Fruit fly (Drosophila melanogaster): ENCODE data around the gene CG15312.

DNA sequence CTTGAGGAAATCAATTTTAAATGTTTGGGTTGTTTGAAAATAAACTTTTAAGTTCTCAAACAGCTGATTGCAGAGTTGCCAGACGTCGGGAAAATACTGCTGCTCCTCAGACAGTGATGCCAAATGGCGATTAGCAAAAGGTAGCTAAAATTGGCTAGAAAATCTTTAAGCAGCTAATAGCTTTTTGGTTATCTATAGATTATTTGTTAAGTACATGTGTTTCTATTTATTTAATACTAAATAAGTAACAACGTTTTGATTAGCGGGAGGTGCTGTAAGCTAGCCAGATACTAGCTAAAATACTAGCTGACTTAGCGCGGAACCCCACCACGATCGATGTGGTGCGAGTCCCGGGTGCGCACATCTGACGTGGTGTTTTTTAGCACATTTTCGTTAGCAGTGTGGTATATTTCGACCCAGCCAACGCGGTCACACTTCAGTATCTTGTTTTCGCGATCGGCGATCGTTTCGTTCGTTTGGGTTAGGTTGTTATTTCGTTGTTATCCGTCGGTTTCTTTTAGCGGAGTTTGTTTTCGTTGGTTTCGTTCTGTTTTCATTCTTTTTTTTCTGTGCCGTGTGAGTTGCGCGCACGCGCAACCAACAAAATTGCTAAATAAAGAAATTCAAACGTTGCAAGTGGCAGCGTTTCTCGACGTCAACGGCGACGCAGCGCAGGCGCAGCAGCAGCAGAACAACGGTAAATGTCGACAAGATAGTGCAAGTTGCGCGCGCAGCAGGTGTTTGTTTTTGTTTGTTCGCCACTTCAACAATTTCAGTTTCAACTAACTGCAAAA is 15.6 kb upstream of the CG15312 start, which contains the start of the genes Naxe and RhoU:
- no peak for TF ChIP-seq Hr83 (GFP tag; optimal IDR thresholded peaks at IDR 0.05; ENCODE audit: poor library complexity, severe bottlenecking)
- TF ChIP-seq CG9705 (GFP tag; optimal IDR thresholded peaks at IDR 0.05): peak; percentile 14
- peak; percentile 18 for TF ChIP-seq Dif (GFP tag; optimal IDR thresholded peaks at IDR 0.05; ENCODE audit: partially characterized antibody)
- no peak for TF ChIP-seq Hr78 (GFP tag; optimal IDR thresholded peaks at IDR 0.05)
- TF ChIP-seq Mio (GFP tag; optimal IDR thresholded peaks at IDR 0.05): no peak
- TF ChIP-seq h (GFP tag; optimal IDR thresholded peaks at IDR 0.05): peak; percentile 38
- no peak for TF ChIP-seq pan (optimal IDR thresholded peaks at IDR 0.05)
- no peak for TF ChIP-seq Vsx2 (GFP tag; optimal IDR thresholded peaks at IDR 0.05; ENCODE audit: partially characterized antibody)
- no peak for TF ChIP-seq CrebA (GFP tag; optimal IDR thresholded peaks at IDR 0.05; ENCODE audit: borderline replicate concordance)
- no peak for TF ChIP-seq Rel (GFP tag; optimal IDR thresholded peaks at IDR 0.05)
- peak; percentile 38 for TF ChIP-seq Rel (tag; optimal IDR thresholded peaks at IDR 0.05)
- no peak for TF ChIP-seq Jra (GFP tag; optimal IDR thresholded peaks at IDR 0.05)
- TF ChIP-seq psq (GFP tag; optimal IDR thresholded peaks at IDR 0.05): no peak
- TF ChIP-seq jim (GFP tag; optimal IDR thresholded peaks at IDR 0.05): no peak

Data from whole organism, wandering third instar larva.